Worm (Caenorhabditis elegans) whole organism, early embryonic: Measurements from ENCODE around the gene swsn-3.

Experiments
- B0310.2 ChIP-seq: sonication (generic microtip); optimal IDR thresholded peaks from 2 replicates; lab custom pipeline; 2016; ENCODE audit warnings: mild to moderate bottlenecking, missing genetic modification characterization, missing compliant biosample characterization
- F13C5.2 ChIP-seq: sonication (generic microtip); optimal IDR thresholded peaks from 2 replicates; lab custom pipeline; 2017; ENCODE audit warnings: mild to moderate bottlenecking, missing genetic modification characterization, inconsistent platforms, missing compliant biosample characterization
- aly-1 ChIP-seq: sonication (generic microtip); optimal IDR thresholded peaks from 2 replicates; lab custom pipeline; 2016; ENCODE audit warnings: missing genetic modification characterization, missing compliant biosample characterization
- ama-1 ChIP-seq: fragments of 150-350 bp; optimal IDR thresholded peaks from 2 replicates; lab custom pipeline; 2014
- ceh-13 ChIP-seq: fragments of 200-800 bp; sonication (Bioruptor generic); optimal IDR thresholded peaks from 2 replicates; lab custom pipeline; 2018; ENCODE audit warnings: mild to moderate bottlenecking, missing genetic modification characterization, missing compliant biosample characterization
- ceh-36 ChIP-seq: sonication (generic microtip); optimal IDR thresholded peaks from 2 replicates; lab custom pipeline; 2016; ENCODE audit warnings: missing genetic modification characterization, inconsistent platforms, missing compliant biosample characterization
- ets-7 ChIP-seq: sonication (generic microtip); optimal IDR thresholded peaks from 2 replicates; lab custom pipeline; 2016; ENCODE audit warnings: missing genotype, missing genetic modification characterization, missing compliant biosample characterization
- flt-1 ChIP-seq: fragments of 200-800 bp; sonication (Bioruptor generic); IDR thresholded peaks from 2 replicates; pipeline ENCODE4 v1.3.6; 2022; ENCODE audit warnings: missing genetic modification characterization, missing compliant biosample characterization
- hmbx-1 ChIP-seq: sonication (generic microtip); optimal IDR thresholded peaks from 2 replicates; lab custom pipeline; 2016; ENCODE audit warnings: mild to moderate bottlenecking, missing genetic modification characterization, missing compliant biosample characterization
- hmg-4 ChIP-seq: fragments of 200-800 bp; sonication (Bioruptor generic); optimal IDR thresholded peaks from 2 replicates; lab custom pipeline; 2018; ENCODE audit warnings: mild to moderate bottlenecking, missing genetic modification characterization, missing compliant biosample characterization
- hnd-1 ChIP-seq: sonication (generic microtip); optimal IDR thresholded peaks from 2 replicates; lab custom pipeline; 2016; ENCODE audit warnings: missing genetic modification characterization, missing compliant biosample characterization
- pes-1 ChIP-seq: fragments of 200-800 bp; sonication (Bioruptor generic); IDR thresholded peaks from 2 replicates; pipeline ENCODE4 v1.3.6; 2022; ENCODE audit warnings: missing genetic modification reagents, missing genetic modification characterization, missing compliant biosample characterization
- scrt-1 ChIP-seq: fragments of 200-800 bp; sonication (Bioruptor generic); IDR thresholded peaks from 2 replicates; pipeline ENCODE4 v1.3.6; 2022; ENCODE audit warnings: missing genetic modification characterization, missing compliant biosample characterization
- sea-1 ChIP-seq: fragments of 200-800 bp; sonication (Bioruptor generic); conservative IDR thresholded peaks from 2 replicates; pipeline ENCODE4 v1.3.6; 2022; ENCODE audit warnings: missing genetic modification characterization, missing compliant biosample characterization
- tbx-11 ChIP-seq: fragments of 200-800 bp; sonication (Bioruptor generic); IDR thresholded peaks from 2 replicates; pipeline ENCODE4 v1.3.6; 2022; ENCODE audit warnings: missing genetic modification characterization, missing compliant biosample characterization
- tbx-37 ChIP-seq: fragments of 200-800 bp; sonication (Bioruptor generic); conservative IDR thresholded peaks from 2 replicates; pipeline ENCODE4 v1.3.6; 2022; ENCODE audit warnings: missing genetic modification reagents, missing genetic modification characterization, missing compliant biosample characterization
- tra-4 ChIP-seq: sonication (generic microtip); optimal IDR thresholded peaks from 2 replicates; lab custom pipeline; 2017; ENCODE audit warnings: missing genetic modification characterization, missing compliant biosample characterization

swsn-3 gene

DNA sequence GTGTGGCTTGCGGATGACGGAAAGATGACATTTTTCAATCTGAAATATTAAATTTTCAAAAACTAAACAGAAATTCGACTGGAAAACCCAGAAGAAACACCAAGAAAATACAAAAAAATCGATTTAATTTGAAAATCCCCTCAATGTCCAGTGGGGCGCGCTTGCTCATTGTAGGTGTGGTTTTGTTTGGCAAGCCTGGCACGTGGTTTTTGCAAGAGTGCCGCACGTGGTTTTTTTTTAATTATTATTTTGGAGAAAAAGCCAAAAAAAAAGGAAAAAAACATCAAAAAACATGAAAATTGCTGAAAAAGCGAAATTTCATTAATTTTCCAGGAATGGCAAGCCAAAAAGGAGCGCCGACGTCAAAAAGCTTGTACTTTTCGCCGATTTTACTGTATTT is at the start of gene swsn-3:
TSS of gene swsn-3 (minus strand) at position 45 of the 400 bp plus-strand sequence.
- peak; percentile 70 for TF ChIP-seq ceh-13 (GFP tag; lab: Kevin White, UChicago)
- TF ChIP-seq hmg-4 = peak; percentile 79
- peak; percentile 81 for TF ChIP-seq tbx-11 (GFP tag; lab: Robert Waterston, UW)
- TF ChIP-seq ama-1 (lab: Kevin White, UChicago) = no peak
- peak; percentile 58 for TF ChIP-seq ets-7 (tag; lab: Kevin White, UChicago)
- TF ChIP-seq hnd-1 (tag; lab: Kevin White, UChicago) = peak; percentile 68
- TF ChIP-seq aly-1 (tag; lab: Kevin White, UChicago) = peak; percentile 80
- TF ChIP-seq tbx-37 (GFP tag; lab: Robert Waterston, UW) = peak; percentile 79
- peak; percentile 61 for TF ChIP-seq B0310.2
- peak; percentile 87 for TF ChIP-seq pes-1
- peak; percentile 73; the same call in 1 of the 2 replicates for TF ChIP-seq flt-1 (GFP tag; lab: Robert Waterston, UW)
- peak; percentile 86 for TF ChIP-seq sea-1 (GFP tag; lab: Robert Waterston, UW)
- peak; percentile 96 for TF ChIP-seq F13C5.2 (tag; lab: Kevin White, UChicago)
- peak; percentile 44 for TF ChIP-seq hmbx-1 (tag; lab: Kevin White, UChicago)
- peak; percentile 75 for TF ChIP-seq ceh-36 (tag; lab: Kevin White, UChicago)
- peak; percentile 84 for TF ChIP-seq scrt-1
- peak; percentile 55 for TF ChIP-seq tra-4 (tag; lab: Kevin White, UChicago)

DNA sequence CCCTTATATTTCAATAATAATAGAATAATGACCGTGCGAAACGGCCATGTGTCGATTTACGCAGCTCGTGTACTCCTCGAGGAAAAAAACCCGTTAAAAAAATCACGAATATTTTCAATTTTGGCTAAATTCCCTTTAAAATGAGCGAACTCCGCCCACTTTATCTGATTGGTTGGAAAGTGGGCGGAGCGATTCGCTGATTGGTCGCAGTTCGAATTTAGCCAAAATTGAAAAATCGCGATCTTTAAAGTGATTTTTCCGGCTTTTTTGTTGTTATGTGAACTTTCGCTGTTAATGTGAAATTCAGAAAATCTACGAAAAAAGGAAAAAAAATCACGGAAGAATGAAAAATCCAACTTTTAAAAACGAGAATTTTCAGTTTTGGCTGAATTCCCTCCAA is 49.4 kb upstream of the swsn-3 start:
- TF ChIP-seq hnd-1 (tag; lab: Kevin White, UChicago) (no peak), tra-4 (tag; lab: Kevin White, UChicago) (no peak), ets-7 (tag; lab: Kevin White, UChicago) (no peak), F13C5.2 (tag; lab: Kevin White, UChicago) (no peak), ama-1 (lab: Kevin White, UChicago) (no peak), pes-1 (no peak), scrt-1 (no peak), hmbx-1 (tag; lab: Kevin White, UChicago) (no peak), flt-1 (GFP tag; lab: Robert Waterston, UW) (no peak), hmg-4 (no peak), aly-1 (tag; lab: Kevin White, UChicago) (no peak), ceh-36 (tag; lab: Kevin White, UChicago) (no peak), ceh-13 (GFP tag; lab: Kevin White, UChicago) (no peak), B0310.2 (no peak), sea-1 (GFP tag; lab: Robert Waterston, UW) (no peak), tbx-37 (GFP tag; lab: Robert Waterston, UW) (no peak), tbx-11 (GFP tag; lab: Robert Waterston, UW) (no peak)

ce11 chrIII:2816205-2816923 is 47.9 kb upstream of the swsn-3 start:
- TF ChIP-seq ets-7 (tag; lab: Kevin White, UChicago) (no peak), sea-1 (GFP tag; lab: Robert Waterston, UW) (no peak), ceh-13 (GFP tag; lab: Kevin White, UChicago) (no peak), hnd-1 (tag; lab: Kevin White, UChicago) (no peak), aly-1 (tag; lab: Kevin White, UChicago) (no peak), tra-4 (tag; lab: Kevin White, UChicago) (no peak), flt-1 (GFP tag; lab: Robert Waterston, UW) (no peak), F13C5.2 (tag; lab: Kevin White, UChicago) (no peak), tbx-37 (GFP tag; lab: Robert Waterston, UW) (no peak), ama-1 (lab: Kevin White, UChicago) (no peak), hmbx-1 (tag; lab: Kevin White, UChicago) (no peak), scrt-1 (no peak)

DNA sequence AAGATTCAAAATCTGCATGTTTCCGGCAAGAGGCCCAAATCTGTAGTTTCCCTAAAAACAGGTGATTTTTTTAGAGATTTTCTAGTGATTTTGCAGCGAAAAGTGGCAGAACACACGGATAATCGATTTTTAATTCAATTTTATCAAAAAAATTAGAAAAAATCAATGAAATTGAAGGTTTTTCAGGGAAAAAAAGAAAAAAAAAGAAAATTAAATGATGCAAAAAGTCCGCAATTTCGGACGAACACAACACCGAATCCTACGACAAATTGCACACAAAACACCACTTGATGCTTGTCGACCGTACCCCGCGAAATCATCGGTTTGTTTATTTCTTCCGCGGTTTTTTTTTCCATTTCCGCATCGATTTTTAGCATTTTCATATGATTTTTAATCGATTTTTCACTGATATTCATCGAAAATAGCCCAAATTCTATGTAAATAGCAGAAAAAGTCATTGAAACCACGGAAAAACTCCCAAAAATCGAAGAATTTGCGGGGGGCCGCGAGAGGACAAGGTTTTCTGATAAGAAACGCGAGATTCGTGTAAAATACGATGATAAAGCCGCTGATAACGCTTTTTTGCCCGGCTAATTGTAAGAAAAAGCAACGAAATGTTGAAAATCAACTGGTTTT is 46.6 kb upstream of the swsn-3 start, which contains the start of gene tufm-1:
TSS of gene tufm-1 (minus strand) at position 51 of the 636 bp plus-strand sequence.
- TF ChIP-seq ama-1 (lab: Kevin White, UChicago) (no peak), scrt-1 (no peak), ceh-13 (GFP tag; lab: Kevin White, UChicago) (no peak), tbx-37 (GFP tag; lab: Robert Waterston, UW) (no peak), ceh-36 (tag; lab: Kevin White, UChicago) (no peak), tra-4 (tag; lab: Kevin White, UChicago) (no peak), aly-1 (tag; lab: Kevin White, UChicago) (no peak), F13C5.2 (tag; lab: Kevin White, UChicago) (no peak), hmbx-1 (tag; lab: Kevin White, UChicago) (no peak)

DNA sequence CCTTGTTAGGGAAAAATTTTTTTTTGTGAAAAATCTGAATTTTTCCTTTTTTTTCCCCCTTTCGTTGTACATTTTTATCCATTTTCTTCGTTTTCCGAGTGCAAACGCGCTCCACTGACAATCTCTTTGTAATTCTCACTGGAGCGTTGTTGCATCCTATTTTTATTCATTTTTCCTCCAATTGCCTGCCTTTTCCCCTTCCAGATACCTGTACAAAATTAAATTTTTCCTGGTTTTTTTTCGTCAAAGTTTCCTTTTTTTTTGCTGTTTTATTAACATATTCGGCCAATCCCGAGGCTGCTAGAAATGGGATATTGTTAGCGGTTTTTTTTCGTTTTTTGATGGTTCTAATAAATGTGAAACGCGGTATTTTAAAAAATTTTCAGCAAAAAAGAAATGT is 42.9 kb upstream of the swsn-3 start:
- TF ChIP-seq sea-1 (GFP tag; lab: Robert Waterston, UW) (peak; percentile 49; the same call in 1 of the 2 replicates), tbx-11 (GFP tag; lab: Robert Waterston, UW) (0 out of 2 replicates have a peak, but pooled peaks have one; percentile 19), pes-1 (0 out of 2 replicates have a peak, but pooled peaks have one; percentile 9), hmg-4 (no peak)

ce11 chrIII:2805084-2805483 is 36.6 kb upstream of the swsn-3 start, which contains the start of gene Y71H2AM.3:
TSS of gene Y71H2AM.3 (plus strand) at chrIII:2805430.
- TF ChIP-seq F13C5.2 (tag; lab: Kevin White, UChicago) (peak; percentile 22), pes-1 (no peak)

- TF ChIP-seq ama-1 (lab: Kevin White, UChicago) (no peak), B0310.2 (no peak), ceh-13 (GFP tag; lab: Kevin White, UChicago) (no peak), flt-1 (GFP tag; lab: Robert Waterston, UW) (no peak), ceh-36 (tag; lab: Kevin White, UChicago) (no peak), tbx-11 (GFP tag; lab: Robert Waterston, UW) (no peak), pes-1 (no peak), tra-4 (tag; lab: Kevin White, UChicago) (no peak), aly-1 (tag; lab: Kevin White, UChicago) (no peak), tbx-37 (GFP tag; lab: Robert Waterston, UW) (no peak), hmbx-1 (tag; lab: Kevin White, UChicago) (no peak), hnd-1 (tag; lab: Kevin White, UChicago) (no peak), ets-7 (tag; lab: Kevin White, UChicago) (no peak), scrt-1 (no peak)
Observed at ce11 chrIII:2804461-2804860, 36.0 kb upstream of the swsn-3 start.
